Worm (Caenorhabditis elegans) whole organism, midembryonic: Measurements from ENCODE around the gene rpa-1.

Experiments
- T22C8.4 ChIP-seq: fragments of 200-800 bp; sonication (Bioruptor generic); IDR thresholded peaks from 2 replicates; pipeline ENCODE4 v1.3.6; 2022; ENCODE audit warnings: missing genetic modification characterization, missing compliant biosample characterization
- cog-1 ChIP-seq: sonication (generic microtip); optimal IDR thresholded peaks from 2 replicates; lab custom pipeline; 2016; ENCODE audit warnings: missing genetic modification characterization, missing compliant biosample characterization
- flt-1 ChIP-seq: fragments of 200-800 bp; sonication (Bioruptor generic); IDR thresholded peaks from 2 replicates; pipeline ENCODE4 v1.3.6; 2022; ENCODE audit warnings: missing genetic modification characterization, missing compliant biosample characterization
- klf-2 ChIP-seq: fragments of 200-800 bp; sonication (Bioruptor generic); conservative IDR thresholded peaks from 2 replicates; pipeline ENCODE4 v1.3.6; 2022; ENCODE audit warnings: missing genetic modification reagents, missing genetic modification characterization, missing compliant biosample characterization
- med-1 ChIP-seq: sonication (generic microtip); optimal IDR thresholded peaks from 2 replicates; lab custom pipeline; 2017; ENCODE audit warnings: missing genetic modification characterization, mild to moderate bottlenecking, missing compliant biosample characterization, antibody characterized with exemption, missing genetic modification reagents; ENCODE audit not compliant: insufficient read depth
- ref-1 ChIP-seq: fragments of 200-800 bp; sonication (Bioruptor generic); conservative IDR thresholded peaks from 2 replicates; pipeline ENCODE4 v1.3.6; 2022; ENCODE audit warnings: missing genetic modification reagents, missing genetic modification characterization, missing compliant biosample characterization
- tab-1 ChIP-seq: fragments of 200-800 bp; sonication (Bioruptor generic); IDR thresholded peaks from 2 replicates; pipeline ENCODE4 v1.3.6; 2022; ENCODE audit warnings: missing genetic modification characterization, missing compliant biosample characterization
- ztf-23 ChIP-seq: fragments of 200-800 bp; sonication (Bioruptor generic); IDR thresholded peaks from 2 replicates; pipeline ENCODE4 v1.3.6; 2022; ENCODE audit warnings: missing genetic modification reagents, missing genetic modification characterization, missing compliant biosample characterization
- ztf-29 ChIP-seq: fragments of 200-800 bp; sonication (Bioruptor generic); IDR thresholded peaks from 2 replicates; pipeline ENCODE4 v1.3.6; 2022; ENCODE audit warnings: missing genetic modification reagents, missing genetic modification characterization, missing compliant biosample characterization

- no peak for TF ChIP-seq flt-1
- no peak for TF ChIP-seq tab-1 (GFP tag; lab: Robert Waterston, UW)
- TF ChIP-seq ztf-23 (GFP tag; lab: Robert Waterston, UW): no peak
- no peak for TF ChIP-seq med-1 (GFP tag; lab: Kevin White, UChicago)
- TF ChIP-seq ztf-29 (GFP tag; lab: Robert Waterston, UW): no peak
- no peak for TF ChIP-seq ref-1 (GFP tag; lab: Robert Waterston, UW)
- no peak for TF ChIP-seq klf-2 (GFP tag; lab: Robert Waterston, UW)
- TF ChIP-seq T22C8.4 (GFP tag; lab: Robert Waterston, UW): no peak
- no peak for TF ChIP-seq cog-1 (tag; lab: Kevin White, UChicago)
Observed at ce11 chrII:7640161-7640841, 24.1 kb upstream of the rpa-1 start.
